Worm (Caenorhabditis elegans) whole organism, early embryonic: ENCODE data around the gene ril-2.

Experiments used
- B0310.2 ChIP-seq: sonication (generic microtip); optimal IDR thresholded peaks from 2 replicates; lab custom pipeline; 2016; ENCODE audit warnings: mild to moderate bottlenecking, missing genetic modification characterization, missing compliant biosample characterization
- F13C5.2 ChIP-seq: sonication (generic microtip); optimal IDR thresholded peaks from 2 replicates; lab custom pipeline; 2017; ENCODE audit warnings: mild to moderate bottlenecking, missing genetic modification characterization, inconsistent platforms, missing compliant biosample characterization
- aly-1 ChIP-seq: sonication (generic microtip); optimal IDR thresholded peaks from 2 replicates; lab custom pipeline; 2016; ENCODE audit warnings: missing genetic modification characterization, missing compliant biosample characterization
- ama-1 ChIP-seq: fragments of 150-350 bp; optimal IDR thresholded peaks from 2 replicates; lab custom pipeline; 2014
- ceh-13 ChIP-seq: fragments of 200-800 bp; sonication (Bioruptor generic); optimal IDR thresholded peaks from 2 replicates; lab custom pipeline; 2018; ENCODE audit warnings: mild to moderate bottlenecking, missing genetic modification characterization, missing compliant biosample characterization
- ceh-36 ChIP-seq: sonication (generic microtip); optimal IDR thresholded peaks from 2 replicates; lab custom pipeline; 2016; ENCODE audit warnings: missing genetic modification characterization, inconsistent platforms, missing compliant biosample characterization
- ets-7 ChIP-seq: sonication (generic microtip); optimal IDR thresholded peaks from 2 replicates; lab custom pipeline; 2016; ENCODE audit warnings: missing genotype, missing genetic modification characterization, missing compliant biosample characterization
- flt-1 ChIP-seq: fragments of 200-800 bp; sonication (Bioruptor generic); IDR thresholded peaks from 2 replicates; pipeline ENCODE4 v1.3.6; 2022; ENCODE audit warnings: missing genetic modification characterization, missing compliant biosample characterization
- hmbx-1 ChIP-seq: sonication (generic microtip); optimal IDR thresholded peaks from 2 replicates; lab custom pipeline; 2016; ENCODE audit warnings: mild to moderate bottlenecking, missing genetic modification characterization, missing compliant biosample characterization
- hmg-4 ChIP-seq: fragments of 200-800 bp; sonication (Bioruptor generic); optimal IDR thresholded peaks from 2 replicates; lab custom pipeline; 2018; ENCODE audit warnings: mild to moderate bottlenecking, missing genetic modification characterization, missing compliant biosample characterization
- hnd-1 ChIP-seq: sonication (generic microtip); optimal IDR thresholded peaks from 2 replicates; lab custom pipeline; 2016; ENCODE audit warnings: missing genetic modification characterization, missing compliant biosample characterization
- pes-1 ChIP-seq: fragments of 200-800 bp; sonication (Bioruptor generic); IDR thresholded peaks from 2 replicates; pipeline ENCODE4 v1.3.6; 2022; ENCODE audit warnings: missing genetic modification reagents, missing genetic modification characterization, missing compliant biosample characterization
- scrt-1 ChIP-seq: fragments of 200-800 bp; sonication (Bioruptor generic); IDR thresholded peaks from 2 replicates; pipeline ENCODE4 v1.3.6; 2022; ENCODE audit warnings: missing genetic modification characterization, missing compliant biosample characterization
- sea-1 ChIP-seq: fragments of 200-800 bp; sonication (Bioruptor generic); conservative IDR thresholded peaks from 2 replicates; pipeline ENCODE4 v1.3.6; 2022; ENCODE audit warnings: missing genetic modification characterization, missing compliant biosample characterization
- tbx-11 ChIP-seq: fragments of 200-800 bp; sonication (Bioruptor generic); IDR thresholded peaks from 2 replicates; pipeline ENCODE4 v1.3.6; 2022; ENCODE audit warnings: missing genetic modification characterization, missing compliant biosample characterization
- tbx-37 ChIP-seq: fragments of 200-800 bp; sonication (Bioruptor generic); conservative IDR thresholded peaks from 2 replicates; pipeline ENCODE4 v1.3.6; 2022; ENCODE audit warnings: missing genetic modification reagents, missing genetic modification characterization, missing compliant biosample characterization
- tra-4 ChIP-seq: sonication (generic microtip); optimal IDR thresholded peaks from 2 replicates; lab custom pipeline; 2017; ENCODE audit warnings: missing genetic modification characterization, missing compliant biosample characterization

ril-2 gene

ce11 chrV:12599110-12599509 is at the start of gene ril-2, which contains the start of gene C14C10.10:
TSS of gene ril-2 (minus strand) at chrV:12599157.
TSS of gene C14C10.10 (minus strand) at chrV:12599128.
- TF ChIP-seq sea-1 (GFP tag; lab: Robert Waterston, UW) (no peak), F13C5.2 (no peak), hmg-4 (GFP tag; lab: Kevin White, UChicago) (no peak), ama-1 (no peak), pes-1 (GFP tag; lab: Robert Waterston, UW) (no peak), tbx-11 (GFP tag; lab: Robert Waterston, UW) (no peak), flt-1 (GFP tag; lab: Robert Waterston, UW) (no peak), tbx-37 (GFP tag; lab: Robert Waterston, UW) (no peak), scrt-1 (no peak)

DNA sequence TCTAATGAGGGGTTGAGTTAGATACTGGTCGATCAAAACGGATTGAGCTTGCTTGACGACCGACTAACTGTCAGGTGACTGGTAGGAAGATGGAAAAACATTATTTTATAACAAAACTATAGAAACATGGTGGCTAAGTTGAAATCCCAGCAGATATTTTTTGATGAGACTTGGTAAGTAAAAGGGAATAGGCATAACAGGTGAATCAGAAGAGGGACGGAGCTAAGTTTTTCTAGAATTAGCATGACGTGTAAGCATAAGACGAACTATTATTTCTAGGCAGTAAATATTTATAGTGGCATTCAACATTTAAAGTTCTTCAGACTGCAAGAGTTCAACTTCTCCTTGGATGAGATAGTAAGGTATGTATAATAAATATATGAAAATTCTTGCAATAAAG is 45.5 kb upstream of the ril-2 start, which contains the start of gene F56H9.8:
Gene F56H9.8 (plus strand): TSS at position 301 of the 400 bp plus-strand sequence.
- TF ChIP-seq pes-1 (GFP tag; lab: Robert Waterston, UW): no peak
- TF ChIP-seq scrt-1: no peak
- no peak for TF ChIP-seq hnd-1 (tag; lab: Kevin White, UChicago)
- TF ChIP-seq hmbx-1: no peak
- TF ChIP-seq tra-4: no peak
- TF ChIP-seq ceh-13: no peak
- TF ChIP-seq flt-1 (GFP tag; lab: Robert Waterston, UW): no peak
- no peak for TF ChIP-seq hmg-4 (GFP tag; lab: Kevin White, UChicago)
- no peak for TF ChIP-seq tbx-37 (GFP tag; lab: Robert Waterston, UW)
- TF ChIP-seq ets-7 (tag; lab: Kevin White, UChicago): no peak
- no peak for TF ChIP-seq B0310.2 (tag; lab: Kevin White, UChicago)
- TF ChIP-seq F13C5.2: no peak
- TF ChIP-seq tbx-11 (GFP tag; lab: Robert Waterston, UW): no peak

- TF ChIP-seq hmbx-1: no peak
- TF ChIP-seq flt-1 (GFP tag; lab: Robert Waterston, UW): no peak
- TF ChIP-seq F13C5.2: no peak
- no peak for TF ChIP-seq scrt-1
- no peak for TF ChIP-seq ceh-36 (tag; lab: Kevin White, UChicago)
- TF ChIP-seq ama-1: no peak
Observed at ce11 chrV:12640384-12640783, 41.4 kb upstream of the ril-2 start, which contains the start of gene gpa-8. TSS of gene gpa-8 (minus strand) at chrV:12640484.

DNA sequence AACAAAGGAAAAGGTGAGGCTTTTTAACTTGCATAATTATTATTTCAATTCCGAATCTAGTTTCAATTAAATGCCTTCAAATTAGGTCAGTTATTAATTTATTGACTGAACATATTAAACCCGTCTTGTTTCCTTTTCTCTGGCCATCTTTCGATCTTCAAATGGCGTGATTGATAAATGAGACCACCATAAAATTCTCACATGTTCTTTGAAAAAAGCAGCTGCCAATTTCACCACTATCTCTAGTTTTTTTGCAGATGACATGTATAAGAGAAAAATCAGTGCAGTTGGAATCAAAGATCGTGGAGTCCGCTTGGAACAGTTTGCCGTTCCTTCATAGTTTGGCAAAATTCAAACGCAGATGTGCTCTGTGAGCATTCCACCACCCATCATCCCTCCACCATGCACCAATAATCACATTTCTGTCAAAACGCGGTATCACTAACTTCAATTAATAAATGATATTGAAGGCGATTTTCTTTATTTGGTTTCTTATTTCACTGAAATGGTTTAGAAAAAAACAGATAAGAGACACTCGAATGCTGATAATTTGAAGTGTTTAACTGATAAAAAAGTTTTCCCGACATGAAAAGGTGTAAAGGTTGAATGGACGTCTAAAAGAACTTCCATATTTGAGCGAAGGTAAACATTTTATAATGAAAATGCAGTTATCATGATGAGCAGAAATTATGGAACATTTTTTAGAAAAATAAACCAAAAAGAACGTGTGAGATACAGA is 39.0 kb upstream of the ril-2 start:
- no peak for TF ChIP-seq aly-1 (tag; lab: Kevin White, UChicago)
- no peak for TF ChIP-seq ets-7 (tag; lab: Kevin White, UChicago)
- no peak for TF ChIP-seq tbx-37 (GFP tag; lab: Robert Waterston, UW)
- TF ChIP-seq ama-1: no peak
- TF ChIP-seq hmbx-1: no peak
- no peak for TF ChIP-seq hnd-1 (tag; lab: Kevin White, UChicago)
- no peak for TF ChIP-seq F13C5.2
- no peak for TF ChIP-seq flt-1 (GFP tag; lab: Robert Waterston, UW)
- no peak for TF ChIP-seq B0310.2 (tag; lab: Kevin White, UChicago)
- no peak for TF ChIP-seq scrt-1
- no peak for TF ChIP-seq hmg-4 (GFP tag; lab: Kevin White, UChicago)
- no peak for TF ChIP-seq tra-4
- TF ChIP-seq tbx-11 (GFP tag; lab: Robert Waterston, UW): no peak
- TF ChIP-seq ceh-36 (tag; lab: Kevin White, UChicago): no peak
- no peak for TF ChIP-seq ceh-13

DNA sequence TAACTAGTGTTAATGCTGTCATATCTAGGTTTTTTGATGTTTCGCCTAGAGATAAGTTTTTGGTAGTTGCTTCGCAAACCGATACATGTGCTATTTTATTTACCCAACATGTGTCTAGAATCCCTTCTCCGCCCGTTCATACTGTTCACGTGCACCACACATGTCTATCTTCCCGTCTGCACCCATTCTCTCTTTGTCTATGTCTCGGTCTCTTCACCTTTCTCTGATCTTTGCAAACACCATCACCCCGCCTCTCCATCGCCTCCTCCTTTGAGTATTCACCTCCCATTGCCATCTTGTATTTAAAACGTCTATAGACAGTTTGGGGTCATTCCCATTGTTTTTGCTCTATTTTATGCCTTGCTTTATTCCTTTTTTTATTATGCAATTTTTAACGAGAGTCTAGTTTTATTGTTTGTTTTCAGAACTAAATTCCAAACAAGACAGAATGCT is 38.3 kb upstream of the ril-2 start, which contains the start of gene F56H9.2:
Gene F56H9.2 (plus strand): TSS at position 426 of the 453 bp plus-strand sequence.
- no peak for TF ChIP-seq ceh-13

ce11 chrV:12636248-12636647 is 37.3 kb upstream of the ril-2 start:
- TF ChIP-seq F13C5.2: no peak

ce11 chrV:12635218-12635617 is 36.3 kb upstream of the ril-2 start:
- TF ChIP-seq flt-1 (GFP tag; lab: Robert Waterston, UW): no peak
- no peak for TF ChIP-seq ceh-13
- no peak for TF ChIP-seq F13C5.2
- no peak for TF ChIP-seq tbx-11 (GFP tag; lab: Robert Waterston, UW)
- TF ChIP-seq hnd-1 (tag; lab: Kevin White, UChicago): no peak
- TF ChIP-seq ama-1: no peak
- no peak for TF ChIP-seq pes-1 (GFP tag; lab: Robert Waterston, UW)
- no peak for TF ChIP-seq hmbx-1
- TF ChIP-seq ets-7 (tag; lab: Kevin White, UChicago): no peak
- TF ChIP-seq sea-1 (GFP tag; lab: Robert Waterston, UW): no peak
- no peak for TF ChIP-seq ceh-36 (tag; lab: Kevin White, UChicago)
- no peak for TF ChIP-seq B0310.2 (tag; lab: Kevin White, UChicago)

DNA sequence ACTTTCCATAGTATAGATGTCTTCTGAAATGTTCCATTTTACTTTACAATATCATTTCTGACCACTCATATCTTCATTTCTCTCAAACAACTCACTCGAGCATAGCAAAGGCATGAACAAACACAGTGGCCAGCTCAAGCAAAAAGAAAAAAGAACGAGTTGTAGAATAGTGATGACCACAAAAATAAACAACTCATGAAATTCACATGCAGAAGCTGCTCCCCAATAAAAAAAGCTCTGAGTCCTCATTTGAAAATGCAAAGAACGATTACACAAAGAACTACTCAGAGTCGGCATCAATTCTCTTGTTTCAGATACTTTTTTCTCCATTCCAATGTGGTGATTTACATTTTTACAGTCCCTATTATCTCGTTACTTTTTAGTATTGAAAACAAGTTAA is 35.8 kb upstream of the ril-2 start:
- TF ChIP-seq ceh-13: no peak
- no peak for TF ChIP-seq hnd-1 (tag; lab: Kevin White, UChicago)
- TF ChIP-seq hmbx-1: no peak
- TF ChIP-seq B0310.2 (tag; lab: Kevin White, UChicago): no peak
- no peak for TF ChIP-seq ceh-36 (tag; lab: Kevin White, UChicago)
- no peak for TF ChIP-seq sea-1 (GFP tag; lab: Robert Waterston, UW)
- TF ChIP-seq F13C5.2: no peak
- no peak for TF ChIP-seq ets-7 (tag; lab: Kevin White, UChicago)
